Fruit fly (Drosophila melanogaster) whole organism, prepupa: ENCODE results near the gene Meltrin.

Source experiments
- CG31627 ChIP-seq: fragments of 200-800 bp; sonication (Bioruptor generic); optimal IDR thresholded peaks from 3 replicates; lab custom pipeline; 2016; ENCODE audit warnings: missing biosample characterization, missing genetic modification characterization
- Eip93F ChIP-seq: fragments of 200-800 bp; sonication (Bioruptor generic); optimal IDR thresholded peaks from 2 replicates; lab custom pipeline; 2016; ENCODE audit warnings: missing biosample characterization, mild to moderate bottlenecking, missing genetic modification characterization
- salr ChIP-seq, 2 experiments: fragments of 200-800 bp; sonication (Bioruptor generic); optimal IDR thresholded peaks; 3 replicates each; lab custom pipeline; 2016 to 2018; ENCODE audit warnings: missing biosample characterization in 2 of 2, missing genetic modification characterization in 2 of 2, mild to moderate bottlenecking in 1 of 2

dm6 chr3R:14713110-14713713 is 16.1 kb upstream of the Meltrin start:
- no peak for TF ChIP-seq salr (GFP tag; optimal IDR thresholded peaks at IDR 0.05; lab: Kevin White, UChicago)
- no peak for TF ChIP-seq CG31627 (GFP tag; lab: Kevin White, UChicago)
- TF ChIP-seq Eip93F (GFP tag; lab: Kevin White, UChicago), result no peak
